Worm (Caenorhabditis elegans): Measurements from ENCODE around the gene F54H12.10.
"Not testable (repeated sequence)": the region's sequence is repeated elsewhere in the genome, so short reads cannot be mapped to it uniquely, and the experiment has no call there.

F54H12.10 gene

DNA sequence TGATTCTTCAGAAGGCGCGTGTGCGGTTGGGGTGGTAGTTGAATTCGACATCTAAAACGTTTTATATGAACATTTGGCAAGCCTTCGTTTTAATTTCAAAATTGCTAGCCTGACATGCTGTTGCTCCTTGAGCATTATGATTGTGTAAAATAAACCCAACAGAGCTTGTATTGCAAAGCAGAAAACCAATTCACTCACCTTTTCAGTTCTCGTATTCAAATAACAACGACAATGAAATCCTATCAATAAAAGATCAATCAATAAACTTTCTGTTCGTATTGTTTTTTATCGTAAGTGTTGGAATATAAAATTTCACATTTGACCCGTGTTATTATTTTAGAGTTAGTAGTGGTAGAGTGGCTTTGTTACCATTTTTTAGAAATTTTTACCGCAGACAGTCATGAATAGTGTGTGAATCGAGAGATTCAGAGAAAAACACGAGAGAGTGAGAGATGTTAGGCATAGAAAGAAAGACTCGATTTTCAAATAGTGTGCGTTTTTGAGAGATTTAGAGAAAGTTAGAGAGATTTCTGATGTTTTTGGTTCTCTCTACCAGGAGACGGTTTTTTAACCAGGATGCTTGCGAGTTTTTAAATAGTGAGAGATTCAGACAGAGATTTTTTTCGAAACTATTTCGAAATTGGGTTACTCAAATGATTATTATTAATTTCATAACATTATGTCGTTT is at the start of gene F54H12.10:
Gene F54H12.10, minus strand, starts transcription at position 51 of the 688 bp plus-strand sequence.
- TF ChIP-seq ceh-36 (tag; optimal IDR thresholded peaks at IDR 0.05); sea-1 (GFP tag; conservative IDR thresholded peaks at IDR 0.05); hmbx-1 (tag; optimal IDR thresholded peaks at IDR 0.05): not testable (repeated sequence)

DNA sequence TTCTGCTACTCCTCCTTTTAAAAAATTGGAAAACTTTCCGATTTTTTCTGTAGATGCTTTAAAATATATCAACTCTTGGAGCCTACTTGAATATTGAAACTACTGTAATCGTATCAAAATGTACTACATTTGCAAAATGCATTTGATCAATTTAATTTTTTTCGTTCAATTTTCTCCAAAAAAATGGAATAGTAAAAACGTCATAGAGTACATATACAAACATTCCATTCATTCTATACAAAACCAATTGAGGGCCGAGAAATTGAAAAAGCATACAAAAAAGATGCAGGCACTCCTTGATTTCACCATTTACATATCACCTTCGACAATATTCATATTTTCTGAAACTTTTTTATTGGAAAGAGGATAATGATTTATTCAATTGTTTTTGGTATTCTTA is 45.3 kb upstream of the F54H12.10 start, which contains the start of gene C06G4.6:
Gene C06G4.6, plus strand, starts transcription at position 301 of the 400 bp plus-strand sequence.
- no peak for TF ChIP-seq ama-1 (optimal IDR thresholded peaks at IDR 0.05)
- no peak for TF ChIP-seq hmbx-1 (tag; optimal IDR thresholded peaks at IDR 0.05)
- no peak for TF ChIP-seq flt-1 (GFP tag; IDR thresholded peaks at IDR 0.05)
- no peak for TF ChIP-seq ceh-13 (GFP tag; optimal IDR thresholded peaks at IDR 0.05)
- no peak for TF ChIP-seq ets-7 (tag; optimal IDR thresholded peaks at IDR 0.05)
- TF ChIP-seq scrt-1 (GFP tag; IDR thresholded peaks at IDR 0.05), result no peak
- TF ChIP-seq ceh-36 (tag; optimal IDR thresholded peaks at IDR 0.05), result no peak
- TF ChIP-seq aly-1 (tag; optimal IDR thresholded peaks at IDR 0.05), result no peak
- TF ChIP-seq tbx-11 (GFP tag; IDR thresholded peaks at IDR 0.05), result no peak
- no peak for TF ChIP-seq sea-1 (GFP tag; conservative IDR thresholded peaks at IDR 0.05)
- no peak for TF ChIP-seq B0310.2 (tag; optimal IDR thresholded peaks at IDR 0.05)
- TF ChIP-seq tra-4 (tag; optimal IDR thresholded peaks at IDR 0.05), result no peak
- no peak for TF ChIP-seq pes-1 (GFP tag; IDR thresholded peaks at IDR 0.05)

DNA sequence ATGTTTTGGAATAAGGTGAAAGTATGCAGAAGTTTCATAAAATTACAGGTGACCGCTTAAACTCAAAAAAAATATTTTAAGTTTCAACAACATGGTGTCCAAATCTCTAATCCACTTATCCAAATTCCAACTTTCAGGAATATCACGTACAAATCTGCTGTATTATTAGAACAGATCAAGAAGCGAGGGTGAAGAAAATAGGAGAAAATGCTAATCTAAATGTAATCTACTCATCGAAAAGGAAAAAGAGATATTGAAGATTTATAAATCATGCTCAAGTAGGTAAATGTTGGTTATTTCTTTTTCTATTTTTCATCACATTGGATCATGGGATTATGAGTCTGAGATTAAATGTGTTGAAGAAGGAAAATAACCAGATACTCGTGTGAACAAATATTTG is 42.8 kb upstream of the F54H12.10 start:
- TF ChIP-seq scrt-1 (GFP tag; IDR thresholded peaks at IDR 0.05) (no peak), aly-1 (tag; optimal IDR thresholded peaks at IDR 0.05) (no peak), ceh-36 (tag; optimal IDR thresholded peaks at IDR 0.05) (no peak), hmg-4 (GFP tag; optimal IDR thresholded peaks at IDR 0.05) (no peak), flt-1 (GFP tag; IDR thresholded peaks at IDR 0.05) (no peak), ets-7 (tag; optimal IDR thresholded peaks at IDR 0.05) (no peak), B0310.2 (tag; optimal IDR thresholded peaks at IDR 0.05) (no peak), tbx-11 (GFP tag; IDR thresholded peaks at IDR 0.05) (no peak), pes-1 (GFP tag; IDR thresholded peaks at IDR 0.05) (no peak), F13C5.2 (tag; optimal IDR thresholded peaks at IDR 0.05) (no peak), sea-1 (GFP tag; conservative IDR thresholded peaks at IDR 0.05) (no peak), tbx-37 (GFP tag; conservative IDR thresholded peaks at IDR 0.05) (no peak), tra-4 (tag; optimal IDR thresholded peaks at IDR 0.05) (no peak), hnd-1 (tag; optimal IDR thresholded peaks at IDR 0.05) (no peak), ceh-13 (GFP tag; optimal IDR thresholded peaks at IDR 0.05) (no peak), hmbx-1 (tag; optimal IDR thresholded peaks at IDR 0.05) (no peak), ama-1 (optimal IDR thresholded peaks at IDR 0.05) (no peak)

DNA sequence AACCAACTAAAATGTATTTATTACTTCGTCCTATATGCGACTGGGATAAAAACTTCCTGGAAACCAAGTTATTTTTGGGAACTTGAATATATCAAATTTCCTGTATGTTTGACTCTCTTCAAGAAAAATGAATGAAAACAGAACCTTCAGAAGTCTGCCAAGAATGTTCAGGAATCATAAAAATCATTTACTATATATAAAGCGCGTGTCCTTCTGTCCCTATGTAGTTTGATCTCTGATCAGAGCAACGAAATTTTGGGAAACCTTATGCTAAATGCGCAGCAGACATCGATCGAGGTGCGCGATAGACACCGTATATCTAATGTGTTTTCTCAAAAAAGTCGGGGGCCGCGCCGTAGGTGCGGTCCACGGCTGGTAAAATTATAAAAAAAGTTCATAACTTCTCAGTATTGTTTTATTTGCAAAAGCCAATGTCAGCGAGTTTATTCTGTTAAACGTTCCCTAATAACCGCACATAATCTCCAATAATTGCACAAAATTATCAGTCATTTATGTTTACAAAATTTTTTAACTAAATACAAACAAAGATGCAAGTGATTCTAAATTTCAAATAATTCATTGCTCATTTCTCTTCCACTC is 38.8 kb upstream of the F54H12.10 start:
- TF ChIP-seq ets-7 (tag; optimal IDR thresholded peaks at IDR 0.05) (no peak), hnd-1 (tag; optimal IDR thresholded peaks at IDR 0.05) (no peak), flt-1 (GFP tag; IDR thresholded peaks at IDR 0.05) (no peak), scrt-1 (GFP tag; IDR thresholded peaks at IDR 0.05) (no peak), ceh-36 (tag; optimal IDR thresholded peaks at IDR 0.05) (no peak), F13C5.2 (tag; optimal IDR thresholded peaks at IDR 0.05) (no peak), aly-1 (tag; optimal IDR thresholded peaks at IDR 0.05) (no peak), sea-1 (GFP tag; conservative IDR thresholded peaks at IDR 0.05) (no peak), B0310.2 (tag; optimal IDR thresholded peaks at IDR 0.05) (no peak), pes-1 (GFP tag; IDR thresholded peaks at IDR 0.05) (no peak), hmg-4 (GFP tag; optimal IDR thresholded peaks at IDR 0.05) (no peak)

ce11 chrIII:7996353-7996752 is 37.6 kb upstream of the F54H12.10 start, which contains the start of gene npr-17:
Gene npr-17 (minus strand): TSS chrIII:7996453.
- TF ChIP-seq aly-1 (tag; optimal IDR thresholded peaks at IDR 0.05) (no peak), scrt-1 (GFP tag; IDR thresholded peaks at IDR 0.05) (no peak), flt-1 (GFP tag; IDR thresholded peaks at IDR 0.05) (no peak), tbx-37 (GFP tag; conservative IDR thresholded peaks at IDR 0.05) (no peak), B0310.2 (tag; optimal IDR thresholded peaks at IDR 0.05) (no peak), hmbx-1 (tag; optimal IDR thresholded peaks at IDR 0.05) (no peak), hmg-4 (GFP tag; optimal IDR thresholded peaks at IDR 0.05) (no peak), tra-4 (tag; optimal IDR thresholded peaks at IDR 0.05) (no peak), hnd-1 (tag; optimal IDR thresholded peaks at IDR 0.05) (no peak), tbx-11 (GFP tag; IDR thresholded peaks at IDR 0.05) (no peak), ceh-13 (GFP tag; optimal IDR thresholded peaks at IDR 0.05) (no peak), sea-1 (GFP tag; conservative IDR thresholded peaks at IDR 0.05) (no peak), ceh-36 (tag; optimal IDR thresholded peaks at IDR 0.05) (no peak), ets-7 (tag; optimal IDR thresholded peaks at IDR 0.05) (no peak)

- no peak for TF ChIP-seq aly-1 (tag; optimal IDR thresholded peaks at IDR 0.05)
- no peak for TF ChIP-seq hmg-4 (GFP tag; optimal IDR thresholded peaks at IDR 0.05)
- no peak for TF ChIP-seq F13C5.2 (tag; optimal IDR thresholded peaks at IDR 0.05)
- no peak for TF ChIP-seq ceh-13 (GFP tag; optimal IDR thresholded peaks at IDR 0.05)
- no peak for TF ChIP-seq tbx-11 (GFP tag; IDR thresholded peaks at IDR 0.05)
Observed at ce11 chrIII:7986585-7987171, 27.9 kb upstream of the F54H12.10 start, which contains the start of gene hrpk-2. Gene hrpk-2 (plus strand): TSS chrIII:7987121.

DNA sequence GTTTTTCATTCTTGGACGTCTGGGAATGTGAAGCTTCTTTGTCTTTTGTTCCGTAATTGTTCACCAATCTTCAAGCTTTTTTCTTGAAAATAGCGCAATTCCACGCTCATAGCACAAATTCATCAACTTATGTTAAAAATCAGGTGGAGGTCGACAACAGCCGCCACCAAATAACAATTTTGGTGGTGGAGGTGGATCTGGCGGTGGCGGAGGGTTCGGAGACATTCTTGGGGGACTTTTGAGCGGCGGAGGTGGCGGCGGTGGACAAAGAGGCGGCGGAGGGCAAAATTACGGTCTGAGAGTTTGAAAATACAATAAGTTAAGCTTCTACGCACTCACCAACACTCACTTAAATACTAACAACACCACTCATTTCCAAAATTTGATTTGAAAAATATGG is 23.2 kb upstream of the F54H12.10 start:
- TF ChIP-seq tbx-37 (GFP tag; conservative IDR thresholded peaks at IDR 0.05), result no peak
- TF ChIP-seq pes-1 (GFP tag; IDR thresholded peaks at IDR 0.05), result no peak
- TF ChIP-seq ama-1 (optimal IDR thresholded peaks at IDR 0.05), result no peak
- no peak for TF ChIP-seq aly-1 (tag; optimal IDR thresholded peaks at IDR 0.05)
- no peak for TF ChIP-seq scrt-1 (GFP tag; IDR thresholded peaks at IDR 0.05)
- no peak for TF ChIP-seq ceh-36 (tag; optimal IDR thresholded peaks at IDR 0.05)
- no peak for TF ChIP-seq tbx-11 (GFP tag; IDR thresholded peaks at IDR 0.05)
- TF ChIP-seq ets-7 (tag; optimal IDR thresholded peaks at IDR 0.05), result no peak
- no peak for TF ChIP-seq hmbx-1 (tag; optimal IDR thresholded peaks at IDR 0.05)
- TF ChIP-seq F13C5.2 (tag; optimal IDR thresholded peaks at IDR 0.05), result no peak
- TF ChIP-seq ceh-13 (GFP tag; optimal IDR thresholded peaks at IDR 0.05), result no peak
- TF ChIP-seq hnd-1 (tag; optimal IDR thresholded peaks at IDR 0.05), result no peak
- no peak for TF ChIP-seq sea-1 (GFP tag; conservative IDR thresholded peaks at IDR 0.05)
- TF ChIP-seq hmg-4 (GFP tag; optimal IDR thresholded peaks at IDR 0.05), result no peak
- TF ChIP-seq flt-1 (GFP tag; IDR thresholded peaks at IDR 0.05), result no peak
- no peak for TF ChIP-seq tra-4 (tag; optimal IDR thresholded peaks at IDR 0.05)
